Fruit fly (Drosophila melanogaster) S2 (cell line): ENCODE results near the gene VhaAC45RP.

Experiments
- CG8478 ChIP-seq: fragments of >200 bp; optimal IDR thresholded peaks from 2 replicates; lab custom pipeline; 2018
- CTCF ChIP-seq, 2 experiments: fragments of >200 bp; optimal IDR thresholded peaks; 2 replicates each; lab custom pipeline; 2018

VhaAC45RP gene

DNA sequence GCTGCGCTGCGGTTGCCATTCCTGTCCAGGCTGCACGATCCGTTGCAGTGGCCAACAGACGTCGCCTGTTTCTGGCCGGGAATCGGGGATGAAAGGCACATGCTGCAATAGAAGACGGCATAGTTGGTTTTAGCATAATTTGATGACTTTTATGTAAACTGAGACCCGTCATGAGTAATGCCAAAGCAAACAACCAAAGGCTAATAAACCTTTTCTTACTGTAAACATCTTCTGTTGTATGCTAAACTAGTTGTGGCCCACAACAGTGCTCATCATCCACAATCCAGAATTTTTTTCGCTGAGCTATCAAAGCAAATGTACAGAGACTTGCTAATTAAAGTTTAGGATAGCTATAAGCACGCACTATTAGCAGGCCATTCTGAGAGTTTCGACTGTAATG, 32.6 kb upstream of the VhaAC45RP start:
- TF ChIP-seq CG8478 (lab: Kevin White, UChicago) (no peak), CTCF (optimal IDR thresholded peaks at IDR 0.05; lab: Kevin White, UChicago) (no peak)

dm6 chr3R:30197796-30198195, 31.6 kb upstream of the VhaAC45RP start:
- TF ChIP-seq CTCF (optimal IDR thresholded peaks at IDR 0.05; lab: Kevin White, UChicago) (no peak), CG8478 (lab: Kevin White, UChicago) (no peak)

dm6 chr3R:30196128-30196527, 29.9 kb upstream of the VhaAC45RP start, which contains the start of gene CG15531:
CG15531 (minus strand) TSS chr3R:30196228.
- TF ChIP-seq CTCF (optimal IDR thresholded peaks at IDR 0.05; lab: Kevin White, UChicago), result no peak
- TF ChIP-seq CG8478 (lab: Kevin White, UChicago), result no peak

- TF ChIP-seq CTCF (optimal IDR thresholded peaks at IDR 0.05; lab: Kevin White, UChicago), result peak; percentile 17 to 19
- no peak for TF ChIP-seq CG8478 (lab: Kevin White, UChicago)
These were observed 29.4 kb upstream of the VhaAC45RP start for dm6 chr3R:30195606-30196049.

DNA sequence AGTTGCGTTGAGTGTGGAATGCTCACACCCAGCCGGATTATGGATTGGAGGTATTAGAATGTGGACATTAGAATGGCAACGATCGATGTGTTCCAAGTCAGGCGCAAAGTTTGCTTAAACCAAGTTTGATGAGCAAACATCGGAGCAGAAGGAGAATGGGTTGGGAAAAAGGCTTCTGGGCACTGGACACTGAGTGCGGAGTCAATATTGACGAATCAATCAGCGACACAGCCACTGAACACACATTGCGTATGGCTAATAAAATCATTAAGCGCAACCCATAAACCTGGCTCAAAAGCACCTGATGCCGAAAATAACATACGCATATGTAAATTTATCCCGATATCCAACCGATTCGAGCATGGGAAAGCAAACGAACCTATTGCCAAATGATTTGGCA, 27.6 kb upstream of the VhaAC45RP start:
- TF ChIP-seq CG8478 (lab: Kevin White, UChicago) (no peak), CTCF (optimal IDR thresholded peaks at IDR 0.05; lab: Kevin White, UChicago) (no peak)

DNA sequence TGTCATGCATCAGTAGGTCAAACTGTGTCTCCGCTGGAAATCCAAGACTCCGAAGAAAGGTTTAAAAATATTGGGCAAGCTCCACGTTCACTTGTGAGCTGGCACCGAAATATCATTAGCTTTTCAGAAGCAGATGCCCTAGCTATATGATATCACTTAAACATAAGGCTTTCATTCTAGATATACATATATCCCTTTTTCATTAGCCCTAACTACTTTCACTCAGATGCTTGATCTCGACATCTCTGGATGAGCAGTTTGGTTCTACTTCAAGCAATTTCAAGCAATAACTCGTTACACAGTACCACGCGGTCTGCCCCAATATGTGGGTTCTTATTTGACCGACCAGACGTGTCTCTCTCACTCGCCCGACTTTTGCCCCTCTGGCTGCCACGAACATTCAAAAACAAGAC, 25.2 kb upstream of the VhaAC45RP start:
- TF ChIP-seq CG8478 (lab: Kevin White, UChicago) (no peak), CTCF (optimal IDR thresholded peaks at IDR 0.05; lab: Kevin White, UChicago) (no peak)

dm6 chr3R:30191047-30191446, 24.8 kb upstream of the VhaAC45RP start, which contains the start of gene CG9747:
CG9747 (minus strand) TSS chr3R:30191252.
- no peak for TF ChIP-seq CG8478 (lab: Kevin White, UChicago)
- no peak for TF ChIP-seq CTCF (optimal IDR thresholded peaks at IDR 0.05; lab: Kevin White, UChicago)

DNA sequence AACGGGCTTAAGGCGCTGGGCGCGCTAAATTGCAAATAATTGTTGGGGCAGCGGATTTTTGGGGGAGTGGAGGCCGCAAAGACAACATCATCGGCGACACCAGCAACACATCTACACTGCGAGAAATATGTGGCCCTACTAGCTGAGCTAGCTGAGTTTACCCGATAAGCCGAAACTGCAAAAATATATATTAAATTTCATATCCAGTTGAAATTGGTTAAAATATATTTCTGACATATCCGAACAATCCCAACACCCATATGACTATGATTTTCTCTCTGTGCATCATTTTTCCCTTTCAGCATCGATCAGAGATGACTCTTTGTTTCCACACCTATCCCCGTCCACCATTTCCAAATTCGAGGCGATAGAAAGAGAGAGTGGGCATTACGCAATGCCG, 23.6 kb upstream of the VhaAC45RP start:
- no peak for TF ChIP-seq CG8478 (lab: Kevin White, UChicago)
- TF ChIP-seq CTCF (optimal IDR thresholded peaks at IDR 0.05; lab: Kevin White, UChicago), result no peak

DNA sequence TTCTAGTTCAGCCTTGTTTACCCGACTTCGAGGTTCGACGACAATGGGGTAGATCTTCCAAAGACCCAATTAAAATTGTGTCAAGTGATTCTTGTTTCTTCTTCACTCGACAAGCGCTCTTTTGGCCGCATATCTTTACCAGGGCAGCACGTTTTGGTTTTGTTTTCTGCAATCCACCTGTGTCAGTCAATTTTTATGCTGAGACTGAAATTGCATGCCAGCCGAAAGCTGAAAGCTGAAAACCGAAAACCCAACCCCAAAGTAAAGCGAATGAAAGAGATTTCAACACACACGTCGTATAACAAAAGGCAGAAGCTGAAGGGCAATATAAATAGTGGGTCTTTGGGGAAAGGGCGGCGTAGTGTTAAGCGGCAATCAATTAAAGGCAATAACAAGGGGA, 23.2 kb upstream of the VhaAC45RP start:
- TF ChIP-seq CTCF (optimal IDR thresholded peaks at IDR 0.05; lab: Kevin White, UChicago) (no peak), CG8478 (lab: Kevin White, UChicago) (no peak)

- TF ChIP-seq CG8478 (lab: Kevin White, UChicago) (no peak), CTCF (optimal IDR thresholded peaks at IDR 0.05; lab: Kevin White, UChicago) (no peak)
These were observed 17.7 kb upstream of the VhaAC45RP start for dm6 chr3R:30183872-30184271.

DNA sequence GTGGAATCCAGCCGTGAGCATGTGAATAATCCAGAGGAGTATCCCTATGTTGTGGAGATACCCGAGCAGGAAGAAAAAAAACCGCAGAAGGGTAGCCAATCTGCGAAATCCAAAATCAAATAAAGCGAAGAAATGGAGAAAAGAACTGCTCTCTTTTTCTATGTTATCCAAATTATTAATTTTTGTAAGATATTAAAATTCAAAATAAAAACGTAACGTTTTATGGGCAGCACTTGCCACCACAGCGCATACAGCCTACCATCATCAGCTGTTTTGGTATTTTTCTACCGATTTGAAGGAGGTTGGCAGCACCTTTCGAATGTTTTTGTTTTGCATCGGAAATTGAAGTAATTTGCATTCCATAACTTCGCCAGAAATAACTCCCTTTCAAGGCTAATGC, 13.7 kb upstream of the VhaAC45RP start, which contains the start of gene Bet5:
Gene Bet5 (plus strand): TSS at position 299 of the 400 bp plus-strand sequence.
- no peak for TF ChIP-seq CTCF (optimal IDR thresholded peaks at IDR 0.05; lab: Kevin White, UChicago)
- no peak for TF ChIP-seq CG8478 (lab: Kevin White, UChicago)

DNA sequence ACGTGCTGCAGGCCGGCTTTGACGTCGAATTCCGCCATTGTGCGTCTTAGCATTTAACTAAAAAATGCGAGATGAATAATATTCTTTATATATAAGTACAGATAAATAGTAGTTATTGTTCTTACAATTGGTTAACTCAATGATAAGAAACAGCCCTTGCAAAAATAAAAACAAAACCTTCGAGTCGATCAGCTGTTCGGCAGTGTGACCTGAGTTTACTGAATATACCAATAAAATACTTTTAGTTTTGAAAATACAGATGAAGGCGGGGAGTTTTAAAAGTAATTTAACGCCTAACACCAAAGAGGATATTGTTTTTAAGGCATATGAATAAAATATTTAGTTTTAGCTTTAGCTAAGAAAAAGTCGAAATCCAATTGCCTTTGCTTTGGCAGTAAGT, 11.3 kb upstream of the VhaAC45RP start, which contains the start of the genes CG1983 and CG15530:
Gene CG1983 (minus strand): TSS at position 207 of the 400 bp plus-strand sequence.
Gene CG15530 (plus strand): TSS at position 384 of the 400 bp plus-strand sequence.
- TF ChIP-seq CTCF (optimal IDR thresholded peaks at IDR 0.05; lab: Kevin White, UChicago) (no peak), CG8478 (lab: Kevin White, UChicago) (no peak)

dm6 chr3R:30176314-30176713, 10.1 kb upstream of the VhaAC45RP start:
- TF ChIP-seq CTCF (optimal IDR thresholded peaks at IDR 0.05; lab: Kevin White, UChicago) (no peak), CG8478 (lab: Kevin White, UChicago) (no peak)

DNA sequence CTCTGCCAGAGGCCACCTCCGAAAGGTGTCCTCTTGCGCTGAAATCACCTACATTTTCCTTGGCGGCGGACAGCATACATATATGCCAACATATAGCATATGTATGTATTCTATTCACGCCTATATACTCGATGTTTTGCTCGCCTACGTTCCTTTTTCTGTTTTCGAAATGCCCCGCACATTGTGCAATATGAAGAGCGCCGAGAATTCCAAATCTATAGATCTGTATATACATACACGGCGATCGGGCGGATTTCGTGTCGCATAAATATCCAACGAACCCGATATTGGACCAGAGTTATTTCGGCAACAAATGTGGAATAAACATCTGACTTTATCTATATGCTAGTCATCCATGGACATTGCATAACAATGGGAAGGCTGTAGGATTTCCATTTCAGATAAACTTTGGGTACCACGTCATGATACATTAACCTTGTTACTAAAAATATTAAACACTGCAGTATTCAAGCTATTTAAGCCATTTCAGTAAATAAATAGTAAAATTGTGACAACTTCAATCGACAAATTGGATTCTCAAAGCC, 8.9 kb upstream of the VhaAC45RP start:
- no peak for TF ChIP-seq CTCF (optimal IDR thresholded peaks at IDR 0.05; lab: Kevin White, UChicago)
- no peak for TF ChIP-seq CG8478 (lab: Kevin White, UChicago)

DNA sequence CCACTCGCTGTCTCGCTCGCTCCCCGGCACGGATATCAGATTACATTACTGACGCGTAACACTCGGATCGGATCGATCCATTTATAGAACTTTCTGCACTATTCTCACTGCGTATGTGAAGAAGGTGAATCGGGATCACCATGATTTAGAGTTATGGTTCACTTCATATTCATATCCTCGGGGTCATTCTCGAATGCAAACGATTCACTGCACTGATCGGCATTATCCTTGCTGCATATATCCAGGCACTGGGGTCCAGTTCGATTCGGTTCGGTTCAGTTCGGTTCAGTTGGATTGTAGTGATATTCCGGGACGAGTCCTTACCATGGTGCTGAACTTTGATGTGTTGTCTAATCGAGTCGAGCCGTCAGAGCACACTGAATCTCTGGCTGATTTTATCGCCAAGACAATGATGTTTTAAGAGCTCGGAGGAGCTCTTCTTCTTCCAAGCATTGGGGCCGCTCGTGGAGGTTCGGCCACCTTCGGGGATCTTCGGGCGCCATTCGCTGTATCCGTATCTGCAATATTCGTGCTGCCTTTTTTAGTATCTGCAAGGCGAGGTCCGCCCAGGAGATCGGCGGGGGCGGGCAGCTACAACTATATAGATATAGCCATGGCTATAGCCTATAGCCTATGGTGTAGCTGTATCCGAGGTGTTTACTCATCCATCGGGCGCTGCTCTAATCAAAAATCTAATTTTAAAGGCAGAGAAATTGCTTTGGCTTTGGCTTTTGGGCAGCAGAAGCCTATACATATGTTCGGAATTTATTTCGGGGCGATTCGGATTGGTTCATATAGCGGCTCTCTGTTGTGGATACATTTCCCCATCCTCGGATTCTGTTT, 8.2 kb upstream of the VhaAC45RP start, which contains the start of gene Mlc2:
Gene Mlc2 (minus strand): TSS at position 392 of the 843 bp plus-strand sequence.
- no peak for TF ChIP-seq CTCF (optimal IDR thresholded peaks at IDR 0.05; lab: Kevin White, UChicago)
